Worm (Caenorhabditis elegans) whole organism, late embryonic: ENCODE results near the gene ZK783.7.

Experiments
- ama-1 ChIP-seq: fragments of 150-350 bp; optimal IDR thresholded peaks from 2 replicates; lab custom pipeline; 2014
- fkh-10 ChIP-seq: fragments of 150-350 bp; optimal IDR thresholded peaks from 2 replicates; lab custom pipeline; 2014; ENCODE audit warnings: missing biosample characterization, missing genetic modification reagents, missing genetic modification characterization

ce11 chrIII:7672411-7672810 lies 15.9 kb downstream of the ZK783.7 start:
- TF ChIP-seq fkh-10 (GFP tag; lab: Kevin White, UChicago) (no peak), ama-1 (lab: Kevin White, UChicago) (no peak)
